Worm (Caenorhabditis elegans): ENCODE results near the gene glb-23.

- TF ChIP-seq npax-4 (tag; optimal IDR thresholded peaks at IDR 0.05) (no peak), dve-1 (tag; optimal IDR thresholded peaks at IDR 0.05) (no peak), ztf-16 (tag; optimal IDR thresholded peaks at IDR 0.05) (no peak), sox-4 (tag; optimal IDR thresholded peaks at IDR 0.05) (no peak)
Measured at ce11 chrIV:7180304-7180703, 39.0 kb downstream of the glb-23 start, which contains the start of gene cest-10.
